Worm (Caenorhabditis elegans): Measurements from ENCODE around the gene tag-343.
A peak's percentile ranks its signal among the peaks of the same experiment; 100 is the strongest.

Gene tag-343

ce11 chrX:16634708-16635107 lies 39.8 kb downstream of the tag-343 start (continued):
- TF ChIP-seq ceh-24 (tag; optimal IDR thresholded peaks at IDR 0.05) (peak; percentile 69), ceh-9 (tag; optimal IDR thresholded peaks at IDR 0.05) (peak; percentile 76), ceh-2 (tag; optimal IDR thresholded peaks at IDR 0.05) (peak; percentile 87), tbx-7 (tag; optimal IDR thresholded peaks at IDR 0.05) (peak; percentile 58), unc-42 (tag; optimal IDR thresholded peaks at IDR 0.05) (peak; percentile 66), sox-2 (GFP tag; IDR thresholded peaks at IDR 0.05) (peak; percentile 89), sox-4 (tag; optimal IDR thresholded peaks at IDR 0.05) (peak; percentile 95), ahr-1 (tag; optimal IDR thresholded peaks at IDR 0.05) (peak; percentile 73), C08G9.2 (tag; optimal IDR thresholded peaks at IDR 0.05) (peak; percentile 82), nhr-11 (tag; optimal IDR thresholded peaks at IDR 0.05) (no peak), ets-4 (tag; optimal IDR thresholded peaks at IDR 0.05) (peak; percentile 42), tbx-2 (tag; optimal IDR thresholded peaks at IDR 0.05) (peak; percentile 93), hlh-15 (tag; optimal IDR thresholded peaks at IDR 0.05) (peak; percentile 85), hlh-8 (tag; optimal IDR thresholded peaks at IDR 0.05) (peak; percentile 81), K09A11.1 (tag; optimal IDR thresholded peaks at IDR 0.05; ENCODE audit: insufficient read depth) (peak; percentile 80), mec-3 (tag; optimal IDR thresholded peaks at IDR 0.05; ENCODE audit: borderline replicate concordance) (peak; percentile 4), ceh-19 (GFP tag; optimal IDR thresholded peaks at IDR 0.05) (peak; percentile 95), pha-4 (tag; optimal IDR thresholded peaks at IDR 0.05) (no peak), ref-2 (tag; optimal IDR thresholded peaks at IDR 0.05) (peak; percentile 88), nhr-232 (tag; optimal IDR thresholded peaks at IDR 0.05) (peak; percentile 88), pax-1 (tag; optimal IDR thresholded peaks at IDR 0.05) (no peak), ceh-34 (tag; optimal IDR thresholded peaks at IDR 0.05) (peak; percentile 95), Y22D7AL.16 (tag; optimal IDR thresholded peaks at IDR 0.05) (peak; percentile 83), gmeb-2 (tag; optimal IDR thresholded peaks at IDR 0.05) (peak; percentile 95), che-1 (tag; optimal IDR thresholded peaks at IDR 0.05) (peak; percentile 89), nfya-1 (tag; optimal IDR thresholded peaks at IDR 0.05) (peak; percentile 82), zip-5 (tag; optimal IDR thresholded peaks at IDR 0.05) (peak; percentile 67), ztf-16 (tag; optimal IDR thresholded peaks at IDR 0.05) (peak; percentile 91), ceh-18 (tag; optimal IDR thresholded peaks at IDR 0.05) (peak; percentile 86), madf-2 (tag; optimal IDR thresholded peaks at IDR 0.05) (peak; percentile 90), pqm-1 (tag; optimal IDR thresholded peaks at IDR 0.05) (peak; percentile 68), C38D4.7 (GFP tag; optimal IDR thresholded peaks at IDR 0.05) (peak; percentile 87), ceh-31 (tag; optimal IDR thresholded peaks at IDR 0.05) (peak; percentile 88), ttx-3 (tag; optimal IDR thresholded peaks at IDR 0.05) (peak; percentile 90), unc-86 (tag; optimal IDR thresholded peaks at IDR 0.05) (peak; percentile 91), rnt-1 (tag; optimal IDR thresholded peaks at IDR 0.05) (peak; percentile 91), npax-4 (tag; optimal IDR thresholded peaks at IDR 0.05) (peak; percentile 90), hlh-6 (tag; optimal IDR thresholded peaks at IDR 0.05) (peak; percentile 94), K02D7.2 (tag; optimal IDR thresholded peaks at IDR 0.05) (peak; percentile 93), hlh-30 (tag; optimal IDR thresholded peaks at IDR 0.05; ENCODE audit: insufficient read depth) (peak; percentile 48), eyg-1 (tag; optimal IDR thresholded peaks at IDR 0.05) (peak; percentile 94), ceh-30 (tag; optimal IDR thresholded peaks at IDR 0.05) (no peak)

ce11 chrX:16634103-16634502 lies 40.4 kb downstream of the tag-343 start:
- TF ChIP-seq odd-2 (tag; optimal IDR thresholded peaks at IDR 0.05) (no peak), mec-3 (tag; optimal IDR thresholded peaks at IDR 0.05; ENCODE audit: borderline replicate concordance) (no peak), ets-4 (tag; optimal IDR thresholded peaks at IDR 0.05) (no peak), ztf-16 (tag; optimal IDR thresholded peaks at IDR 0.05) (no peak), unc-86 (tag; optimal IDR thresholded peaks at IDR 0.05) (no peak), K02D7.2 (tag; optimal IDR thresholded peaks at IDR 0.05) (no peak), hlh-13 (GFP tag; optimal IDR thresholded peaks at IDR 0.05) (no peak), syd-9 (tag; optimal IDR thresholded peaks at IDR 0.05) (no peak), hlh-8 (tag; optimal IDR thresholded peaks at IDR 0.05) (no peak), sox-4 (tag; optimal IDR thresholded peaks at IDR 0.05) (no peak), che-1 (tag; optimal IDR thresholded peaks at IDR 0.05) (no peak), dve-1 (tag; optimal IDR thresholded peaks at IDR 0.05) (no peak), ceh-45 (GFP tag; IDR thresholded peaks at IDR 0.05) (no peak), nfya-1 (tag; optimal IDR thresholded peaks at IDR 0.05) (no peak), pax-1 (tag; optimal IDR thresholded peaks at IDR 0.05) (no peak), pha-2 (tag; optimal IDR thresholded peaks at IDR 0.05) (no peak), lin-11 (tag; optimal IDR thresholded peaks at IDR 0.05) (no peak), fkh-6 (tag; optimal IDR thresholded peaks at IDR 0.05) (no peak), unc-55 (GFP tag; optimal IDR thresholded peaks at IDR 0.05) (no peak), ceh-18 (tag; optimal IDR thresholded peaks at IDR 0.05) (no peak)
